Fruit fly (Drosophila melanogaster) whole organism, embryonic: ENCODE data around the gene GCS2beta.

Experiments
- ATbp ChIP-seq: fragments of 200-800 bp; sonication (Bioruptor generic); optimal IDR thresholded peaks from 2 replicates; lab custom pipeline; 2017; ENCODE audit warnings: missing biosample characterization, mild to moderate bottlenecking, missing genetic modification characterization, missing genetic modification reagents
- Adf1 ChIP-seq: fragments of 200-800 bp; sonication (Bioruptor generic); IDR thresholded peaks from 2 replicates; pipeline ENCODE4 v1.3.6; 2022; ENCODE audit warnings: missing biosample characterization, missing genetic modification characterization
- Antp ChIP-seq: fragments of 200-800 bp; sonication (Bioruptor generic); optimal IDR thresholded peaks from 3 replicates; lab custom pipeline; 2016; ENCODE audit warnings: missing biosample characterization, missing genetic modification characterization
- CG11504 ChIP-seq: fragments of 200-800 bp; sonication (Bioruptor generic); optimal IDR thresholded peaks from 3 replicates; lab custom pipeline; 2019; ENCODE audit warnings: missing biosample characterization, mild to moderate bottlenecking, missing genetic modification characterization, moderate library complexity
- CG11560 ChIP-seq: fragments of 200-800 bp; sonication (Bioruptor generic); IDR thresholded peaks from 3 replicates; pipeline ENCODE4 v1.3.6; 2022; ENCODE audit warnings: missing biosample characterization, missing genetic modification characterization
- CG12299 ChIP-seq: fragments of 200-800 bp; sonication (Bioruptor generic); optimal IDR thresholded peaks from 2 replicates; lab custom pipeline; 2018; ENCODE audit warnings: missing biosample characterization, mild to moderate bottlenecking, missing genetic modification characterization
- CG13775 ChIP-seq: fragments of 200-800 bp; sonication (Bioruptor generic); optimal IDR thresholded peaks from 3 replicates; lab custom pipeline; 2017; ENCODE audit warnings: missing biosample characterization, mild to moderate bottlenecking, missing genetic modification characterization
- CG15073 ChIP-seq: fragments of 200-800 bp; sonication (Bioruptor generic); optimal IDR thresholded peaks from 2 replicates; lab custom pipeline; 2016; ENCODE audit warnings: missing biosample characterization, missing genetic modification characterization
- CG16813 ChIP-seq: fragments of 200-800 bp; sonication (Bioruptor generic); IDR thresholded peaks from 3 replicates; pipeline ENCODE4 v1.3.6; 2022; ENCODE audit warnings: missing biosample characterization, missing genetic modification characterization; ENCODE audit not compliant: partially characterized antibody
- CG17612 ChIP-seq: fragments of 200-800 bp; sonication (Bioruptor generic); IDR thresholded peaks from 2 replicates; pipeline ENCODE4 v1.3.6; 2022; ENCODE audit warnings: missing biosample characterization, missing genetic modification characterization
- CG18011 ChIP-seq: fragments of 200-800 bp; sonication (Bioruptor generic); optimal IDR thresholded peaks from 2 replicates; lab custom pipeline; 2017; ENCODE audit warnings: missing biosample characterization, missing genetic modification characterization, mild to moderate bottlenecking, moderate library complexity, missing genotype
- CG18619 ChIP-seq: fragments of 200-800 bp; sonication (Bioruptor generic); optimal IDR thresholded peaks from 3 replicates; lab custom pipeline; 2017; ENCODE audit warnings: missing biosample characterization, mild to moderate bottlenecking, missing genetic modification characterization
- CG2199 ChIP-seq: fragments of 200-800 bp; sonication (Bioruptor generic); IDR thresholded peaks from 3 replicates; pipeline ENCODE4 v1.3.6; 2022; ENCODE audit warnings: missing biosample characterization, missing genetic modification characterization
- CG2875 ChIP-seq: fragments of 200-800 bp; sonication (Bioruptor generic); optimal IDR thresholded peaks from 2 replicates; lab custom pipeline; 2017; ENCODE audit warnings: missing biosample characterization, mild to moderate bottlenecking, missing genetic modification characterization, missing genetic modification reagents
- CG30403 ChIP-seq: fragments of 200-800 bp; sonication (Bioruptor generic); optimal IDR thresholded peaks from 3 replicates; lab custom pipeline; 2016; ENCODE audit warnings: missing biosample characterization, missing genetic modification characterization
- CG3065 ChIP-seq: fragments of 200-800 bp; sonication (Bioruptor generic); optimal IDR thresholded peaks from 2 replicates; lab custom pipeline; 2016; ENCODE audit warnings: missing biosample characterization, missing genetic modification characterization
- CG4282 ChIP-seq: fragments of 200-800 bp; sonication (Bioruptor generic); optimal IDR thresholded peaks from 2 replicates; lab custom pipeline; 2016; ENCODE audit warnings: missing biosample characterization, missing genetic modification characterization
- CG4730 ChIP-seq: fragments of 200-800 bp; sonication (Bioruptor generic); IDR thresholded peaks from 2 replicates; pipeline ENCODE4 v1.3.6; 2022; ENCODE audit warnings: missing biosample characterization, missing genetic modification characterization
- CG6254 ChIP-seq: fragments of 200-800 bp; sonication (Bioruptor generic); optimal IDR thresholded peaks from 3 replicates; lab custom pipeline; 2017; ENCODE audit warnings: mild to moderate bottlenecking, missing biosample characterization, missing genetic modification reagents, missing genetic modification characterization
- CG7745 ChIP-seq: fragments of 200-800 bp; sonication (Bioruptor generic); optimal IDR thresholded peaks from 2 replicates; lab custom pipeline; 2018; ENCODE audit warnings: missing biosample characterization, mild to moderate bottlenecking, missing genetic modification characterization, moderate library complexity
- CG7963 ChIP-seq: fragments of 200-800 bp; sonication (Bioruptor generic); IDR thresholded peaks from 3 replicates; pipeline ENCODE4 v1.3.6; 2022; ENCODE audit warnings: missing biosample characterization, missing genetic modification characterization; ENCODE audit not compliant: partially characterized antibody
- CG8944 ChIP-seq: fragments of 200-800 bp; sonication (Bioruptor generic); optimal IDR thresholded peaks from 3 replicates; lab custom pipeline; 2016; ENCODE audit warnings: missing biosample characterization, missing genetic modification characterization
- CG9727 ChIP-seq: fragments of 200-800 bp; sonication (Bioruptor generic); optimal IDR thresholded peaks from 3 replicates; lab custom pipeline; 2017; ENCODE audit warnings: missing biosample characterization, mild to moderate bottlenecking, missing genetic modification characterization
- CTCF ChIP-seq: fragments of 200-800 bp; sonication (Bioruptor generic); optimal IDR thresholded peaks from 2 replicates; lab custom pipeline; 2017; ENCODE audit warnings: missing biosample characterization, mild to moderate bottlenecking, missing genetic modification characterization, moderate library complexity
- CrebB ChIP-seq: fragments of 200-800 bp; sonication (Bioruptor generic); optimal IDR thresholded peaks from 3 replicates; lab custom pipeline; 2018; ENCODE audit warnings: missing biosample characterization, mild to moderate bottlenecking, missing genetic modification characterization
- Doc3 ChIP-seq: fragments of 200-800 bp; sonication (Bioruptor generic); IDR thresholded peaks from 3 replicates; pipeline ENCODE4 v1.3.6; 2022; ENCODE audit warnings: missing biosample characterization, missing genetic modification characterization; ENCODE audit not compliant: partially characterized antibody
- H15 ChIP-seq: fragments of 200-800 bp; sonication (Bioruptor generic); IDR thresholded peaks from 3 replicates; pipeline ENCODE4 v1.3.6; 2022; ENCODE audit warnings: missing biosample characterization, missing genetic modification characterization
- HHEX ChIP-seq: fragments of 200-800 bp; sonication (Bioruptor generic); optimal IDR thresholded peaks from 3 replicates; lab custom pipeline; 2017; ENCODE audit warnings: missing biosample characterization, mild to moderate bottlenecking, missing genetic modification characterization, missing genetic modification reagents
- Hmr ChIP-seq: fragments of 200-800 bp; sonication (Bioruptor generic); optimal IDR thresholded peaks from 3 replicates; lab custom pipeline; 2017; ENCODE audit warnings: mild to moderate bottlenecking, missing biosample characterization, missing genetic modification reagents, missing genetic modification characterization
- NC2β ChIP-seq: fragments of 200-800 bp; sonication (Bioruptor generic); optimal IDR thresholded peaks from 2 replicates; lab custom pipeline; 2016; ENCODE audit warnings: missing biosample characterization, missing genetic modification characterization
- Ravus ChIP-seq: fragments of 200-800 bp; sonication (Bioruptor generic); IDR thresholded peaks from 2 replicates; pipeline ENCODE4 v1.3.6; 2022; ENCODE audit warnings: missing biosample characterization, missing genetic modification characterization
- Side ChIP-seq: fragments of 200-800 bp; sonication (Bioruptor generic); optimal IDR thresholded peaks from 2 replicates; lab custom pipeline; 2016; ENCODE audit warnings: missing biosample characterization, missing genetic modification characterization
- Ssrp ChIP-seq: fragments of 200-800 bp; sonication (Bioruptor generic); optimal IDR thresholded peaks from 2 replicates; lab custom pipeline; 2018; ENCODE audit warnings: missing biosample characterization, mild to moderate bottlenecking, missing genetic modification characterization, moderate library complexity
- br ChIP-seq: fragments of >200 bp; optimal IDR thresholded peaks from 2 replicates; lab custom pipeline; 2017
- btn ChIP-seq: fragments of 200-800 bp; sonication (Bioruptor generic); optimal IDR thresholded peaks from 2 replicates; lab custom pipeline; 2016; ENCODE audit warnings: missing biosample characterization, missing genetic modification characterization
- chm ChIP-seq: fragments of 200-800 bp; sonication (Bioruptor generic); IDR thresholded peaks from 2 replicates; pipeline ENCODE4 v1.3.6; 2022; ENCODE audit warnings: missing biosample characterization, missing genetic modification characterization
- dpn ChIP-seq, 2 experiments: fragments of 200-800 bp; sonication (Bioruptor generic); optimal IDR thresholded peaks; 3 replicates each; lab custom pipeline; 2016; ENCODE audit warnings: missing biosample characterization in 2 of 2, missing genetic modification characterization in 2 of 2
- fd64A ChIP-seq: fragments of 200-800 bp; sonication (Bioruptor generic); optimal IDR thresholded peaks from 3 replicates; lab custom pipeline; 2018; ENCODE audit warnings: missing biosample characterization, mild to moderate bottlenecking, missing genetic modification characterization
- grau ChIP-seq: fragments of 200-800 bp; optimal IDR thresholded peaks from 3 replicates; lab custom pipeline; 2019; ENCODE audit warnings: missing biosample characterization, mild to moderate bottlenecking, missing genetic modification characterization, moderate library complexity
- ham ChIP-seq: fragments of 200-800 bp; sonication (Bioruptor generic); IDR thresholded peaks from 2 replicates; pipeline ENCODE4 v1.3.6; 2022; ENCODE audit warnings: missing biosample characterization, missing genetic modification characterization
- hbn ChIP-seq: fragments of 200-800 bp; sonication (Bioruptor generic); IDR thresholded peaks from 2 replicates; pipeline ENCODE4 v1.3.6; 2022; ENCODE audit warnings: missing biosample characterization, missing genetic modification characterization; ENCODE audit not compliant: partially characterized antibody
- jing ChIP-seq: fragments of 200-800 bp; sonication (Bioruptor generic); optimal IDR thresholded peaks from 2 replicates; lab custom pipeline; 2018; ENCODE audit warnings: missing biosample characterization, mild to moderate bottlenecking, missing genetic modification characterization
- lilli ChIP-seq: fragments of 200-800 bp; sonication (Bioruptor generic); optimal IDR thresholded peaks from 3 replicates; lab custom pipeline; 2016; ENCODE audit warnings: missing biosample characterization, missing genetic modification characterization
- pita ChIP-seq: fragments of 200-800 bp; sonication (Bioruptor generic); optimal IDR thresholded peaks from 2 replicates; lab custom pipeline; 2017; ENCODE audit warnings: missing biosample characterization, mild to moderate bottlenecking, missing genetic modification characterization
- sim ChIP-seq: fragments of 200-800 bp; sonication (Bioruptor generic); IDR thresholded peaks from 2 replicates; pipeline ENCODE4 v1.3.6; 2022; ENCODE audit warnings: missing biosample characterization, missing genetic modification characterization
- stc ChIP-seq: fragments of 200-800 bp; sonication (Bioruptor generic); IDR thresholded peaks from 2 replicates; pipeline ENCODE4 v1.3.6; 2022; ENCODE audit warnings: missing biosample characterization, missing genetic modification characterization
- tup ChIP-seq: fragments of 200-800 bp; sonication (Bioruptor generic); optimal IDR thresholded peaks from 2 replicates; lab custom pipeline; 2016; ENCODE audit warnings: missing biosample characterization, mild to moderate bottlenecking, missing genetic modification characterization, moderate library complexity
- tx ChIP-seq: fragments of 200-800 bp; sonication (Bioruptor generic); optimal IDR thresholded peaks from 2 replicates; lab custom pipeline; 2016; ENCODE audit warnings: missing biosample characterization, missing genetic modification characterization
- wdn ChIP-seq: fragments of 200-800 bp; sonication (Bioruptor generic); IDR thresholded peaks from 2 replicates; pipeline ENCODE4 v1.3.6; 2022; ENCODE audit warnings: missing biosample characterization, missing genetic modification characterization
- zf30C ChIP-seq: fragments of 200-800 bp; sonication (Bioruptor generic); optimal IDR thresholded peaks from 3 replicates; lab custom pipeline; 2018; ENCODE audit warnings: missing biosample characterization, mild to moderate bottlenecking, missing genetic modification characterization

Gene GCS2beta

dm6 chr2L:17514090-17514715, 30.1 kb upstream of the GCS2beta start (continued):
- peak; percentile 44; the same call in 1 of the 2 replicates for TF ChIP-seq Adf1 (GFP tag; lab: Robert Waterston, UW)
- TF ChIP-seq CG18619 (GFP tag; lab: Kevin White, UChicago), result peak; percentile 75
- peak; percentile 48; the same call in 1 of the 2 replicates for TF ChIP-seq wdn (GFP tag; lab: Robert Waterston, UW)
- TF ChIP-seq grau (tag; lab: Kevin White, UChicago), result peak; percentile 89
- peak; percentile 90 for TF ChIP-seq Hmr
- TF ChIP-seq HHEX, result peak; percentile 86
- peak; percentile 32 for TF ChIP-seq tx (GFP tag; lab: Kevin White, UChicago)
- peak; percentile 69 for TF ChIP-seq fd64A (GFP tag; lab: Kevin White, UChicago)
- TF ChIP-seq CG7963, result no peak
- no peak for TF ChIP-seq pita (GFP tag; lab: Kevin White, UChicago)
- peak; percentile 65; the same call in 1 of the 2 replicates for TF ChIP-seq sim (GFP tag; lab: Robert Waterston, UW)
- peak; percentile 86 for TF ChIP-seq CrebB
- peak; percentile 86; the same call in 2 of the 3 replicates for TF ChIP-seq CG2199 (GFP tag; lab: Robert Waterston, UW)
- TF ChIP-seq CG8944 (GFP tag; lab: Kevin White, UChicago), result peak; percentile 50
- peak; percentile 89 for TF ChIP-seq Ssrp (tag; lab: Kevin White, UChicago)
- TF ChIP-seq Side (GFP tag; lab: Kevin White, UChicago), result peak; percentile 71
- TF ChIP-seq CG6254 (GFP tag; lab: Kevin White, UChicago), result peak; percentile 84
- TF ChIP-seq CG4282 (GFP tag; lab: Kevin White, UChicago), result peak; percentile 8
- no peak for TF ChIP-seq CG16813
- peak; percentile 89 for TF ChIP-seq ATbp (GFP tag; lab: Kevin White, UChicago)
- TF ChIP-seq Antp, result peak; percentile 77
- no peak for TF ChIP-seq br (lab: Kevin White, UChicago)
- TF ChIP-seq CG2875 (GFP tag; lab: Kevin White, UChicago), result peak; percentile 87
- peak; percentile 78 for TF ChIP-seq CG11560
- TF ChIP-seq CG12299, result peak; percentile 85
- TF ChIP-seq Doc3, result no peak
- TF ChIP-seq chm, result peak; percentile 84
- peak; percentile 92 for TF ChIP-seq CG11504
- TF ChIP-seq CG9727 (GFP tag; lab: Kevin White, UChicago), result peak; percentile 94
- peak; percentile 38 for TF ChIP-seq CG17612 (GFP tag; lab: Robert Waterston, UW)
- TF ChIP-seq hbn (GFP tag; lab: Robert Waterston, UW), result no peak
- peak; percentile 82 for TF ChIP-seq CG13775
- TF ChIP-seq tup (GFP tag; lab: Kevin White, UChicago), result peak; percentile 67
- peak; percentile 35 for TF ChIP-seq Ravus (GFP tag; lab: Robert Waterston, UW)
- no peak for TF ChIP-seq ham (GFP tag; lab: Robert Waterston, UW)
- TF ChIP-seq lilli (GFP tag; lab: Kevin White, UChicago), result peak; percentile 76
- TF ChIP-seq CG15073 (GFP tag; lab: Kevin White, UChicago), result peak; percentile 71
- peak; percentile 91 for TF ChIP-seq zf30C
- no peak for TF ChIP-seq CG18011 (GFP tag; lab: Kevin White, UChicago)
- TF ChIP-seq CTCF, result peak; percentile 19
- peak; percentile 47 for TF ChIP-seq btn (GFP tag; lab: Kevin White, UChicago)
- peak; percentile 83 for TF ChIP-seq CG30403 (GFP tag; lab: Kevin White, UChicago)
- peak; percentile 89 for TF ChIP-seq stc (GFP tag; lab: Robert Waterston, UW)
- TF ChIP-seq CG4730 (GFP tag; lab: Robert Waterston, UW), result peak; percentile 85
- peak; percentile 82 for TF ChIP-seq H15 (GFP tag; lab: Robert Waterston, UW)
- peak; percentile 48 for TF ChIP-seq jing (GFP tag; lab: Kevin White, UChicago)
- peak; percentile 26 for TF ChIP-seq CG3065
- peak; percentile 86 for TF ChIP-seq NC2β (GFP tag; lab: Kevin White, UChicago)
- TF ChIP-seq dpn (GFP tag; optimal IDR thresholded peaks at IDR 0.05; lab: Kevin White, UChicago), result no peak
- peak; percentile 46 for TF ChIP-seq CG7745 (tag; lab: Kevin White, UChicago)
